Worm (Caenorhabditis elegans): Measurements from ENCODE around the gene srp-6.
"Not testable (repeated sequence)": the region's sequence is repeated elsewhere in the genome, so short reads cannot be mapped to it uniquely, and the experiment has no call there.

srp-6 gene

DNA sequence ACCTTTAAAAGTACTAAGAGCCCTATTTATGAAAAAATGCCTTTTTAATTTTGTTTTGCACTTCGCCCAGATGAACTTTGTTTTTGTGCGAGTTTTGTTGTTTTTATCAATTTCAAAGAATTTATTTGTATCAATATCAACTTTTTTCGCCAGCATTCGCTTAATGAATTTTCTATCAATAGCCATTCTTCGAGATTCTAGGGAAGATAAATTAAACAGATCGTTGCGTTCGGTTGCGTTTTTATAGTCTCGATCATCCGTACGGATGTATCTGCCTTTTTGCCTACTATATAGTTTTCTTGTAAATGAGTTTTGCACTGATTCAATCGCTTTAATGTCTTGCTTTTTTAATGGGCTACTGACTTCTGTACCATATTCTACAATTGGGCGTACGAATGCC, 40.4 kb downstream of the srp-6 start, which contains the start of gene nhr-147:
nhr-147 (plus strand) TSS at position 301 of the 400 bp plus-strand sequence.
- TF ChIP-seq T22C8.4 (GFP tag; IDR thresholded peaks at IDR 0.05); cog-1 (tag; optimal IDR thresholded peaks at IDR 0.05); ztf-29 (GFP tag; IDR thresholded peaks at IDR 0.05): not testable (repeated sequence)

DNA sequence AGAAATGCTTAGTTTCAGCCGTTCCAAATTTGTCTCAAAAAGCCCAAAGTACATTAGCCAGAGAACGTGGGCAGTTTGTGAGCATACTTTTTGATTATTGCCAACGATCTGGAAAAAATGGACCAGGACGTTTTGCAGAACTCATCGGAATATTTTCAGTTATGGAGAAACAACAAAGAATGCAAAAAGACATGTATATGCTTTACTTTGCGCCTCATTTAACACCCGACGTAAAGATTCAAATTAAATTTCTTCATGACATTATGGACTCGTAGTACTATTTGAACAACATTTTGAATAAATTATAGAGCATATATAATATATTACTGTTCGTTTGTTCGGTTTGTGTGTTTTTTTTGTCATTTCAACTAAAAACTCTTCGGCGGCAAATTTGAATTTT, 42.4 kb downstream of the srp-6 start, which contains the start of gene srh-244:
srh-244 (plus strand) TSS at position 301 of the 400 bp plus-strand sequence.
- TF ChIP-seq flt-1 (GFP tag; IDR thresholded peaks at IDR 0.05): no peak
- no peak for TF ChIP-seq ztf-23 (GFP tag; IDR thresholded peaks at IDR 0.05)
- TF ChIP-seq med-1 (GFP tag; optimal IDR thresholded peaks at IDR 0.05; ENCODE audit: insufficient read depth): no peak
- TF ChIP-seq cog-1 (tag; optimal IDR thresholded peaks at IDR 0.05): no peak
- no peak for TF ChIP-seq klf-2 (GFP tag; conservative IDR thresholded peaks at IDR 0.05)
- no peak for TF ChIP-seq tab-1 (GFP tag; IDR thresholded peaks at IDR 0.05)
- no peak for TF ChIP-seq T22C8.4 (GFP tag; IDR thresholded peaks at IDR 0.05)

DNA sequence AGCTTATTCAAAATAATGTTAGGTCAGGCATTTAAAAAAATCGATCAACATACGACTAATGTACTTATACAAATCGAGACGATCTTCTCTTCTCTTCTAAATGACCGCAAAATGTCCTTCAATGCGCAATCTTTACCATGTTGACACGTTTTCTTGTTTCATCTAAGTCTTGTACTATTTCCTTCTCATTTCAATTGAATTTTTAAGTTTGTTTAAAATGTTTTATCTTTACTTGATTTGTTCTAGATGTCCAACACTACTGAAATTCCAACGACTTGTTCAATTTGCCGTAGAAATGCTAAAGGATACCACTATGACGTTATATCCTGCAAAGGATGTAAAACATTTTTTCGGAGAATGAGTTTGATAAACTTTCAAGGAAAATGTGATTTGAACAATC, 44.0 kb downstream of the srp-6 start, which contains the start of the genes nhr-263 and nhr-148:
nhr-263 (minus strand) TSS at position 101 of the 400 bp plus-strand sequence.
nhr-148 (plus strand) TSS at position 215 of the 400 bp plus-strand sequence.
- no peak for TF ChIP-seq flt-1 (GFP tag; IDR thresholded peaks at IDR 0.05)
- no peak for TF ChIP-seq cog-1 (tag; optimal IDR thresholded peaks at IDR 0.05)
- no peak for TF ChIP-seq klf-2 (GFP tag; conservative IDR thresholded peaks at IDR 0.05)
- no peak for TF ChIP-seq ztf-29 (GFP tag; IDR thresholded peaks at IDR 0.05)
- no peak for TF ChIP-seq ztf-23 (GFP tag; IDR thresholded peaks at IDR 0.05)
- TF ChIP-seq tab-1 (GFP tag; IDR thresholded peaks at IDR 0.05): no peak
- no peak for TF ChIP-seq T22C8.4 (GFP tag; IDR thresholded peaks at IDR 0.05)
- no peak for TF ChIP-seq med-1 (GFP tag; optimal IDR thresholded peaks at IDR 0.05; ENCODE audit: insufficient read depth)
- TF ChIP-seq ref-1 (GFP tag; conservative IDR thresholded peaks at IDR 0.05): no peak

DNA sequence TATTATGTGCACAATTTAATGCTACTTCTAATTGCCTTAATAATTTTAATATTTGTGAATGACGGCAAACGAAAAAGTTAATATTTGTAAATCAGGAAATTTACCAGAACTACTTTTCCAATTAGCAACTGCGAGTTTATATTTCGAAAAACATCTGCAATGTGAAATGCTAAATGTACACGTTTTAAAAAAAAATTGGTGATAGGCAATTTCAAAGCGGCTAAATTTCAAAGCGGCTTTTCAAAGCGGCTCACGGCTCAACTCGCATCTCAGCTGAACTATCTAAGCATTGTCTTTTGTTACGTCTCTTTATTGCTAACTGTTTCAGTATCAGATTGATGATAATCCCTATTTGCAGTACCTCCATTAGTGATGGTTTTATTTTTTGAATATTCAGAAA, 46.1 kb downstream of the srp-6 start, which contains the start of gene srh-187:
srh-187 (minus strand) TSS at position 101 of the 400 bp plus-strand sequence.
- TF ChIP-seq med-1 (GFP tag; optimal IDR thresholded peaks at IDR 0.05; ENCODE audit: insufficient read depth) (no peak), ref-1 (GFP tag; conservative IDR thresholded peaks at IDR 0.05) (no peak), cog-1 (tag; optimal IDR thresholded peaks at IDR 0.05) (no peak), ztf-29 (GFP tag; IDR thresholded peaks at IDR 0.05) (no peak), tab-1 (GFP tag; IDR thresholded peaks at IDR 0.05) (no peak), ztf-23 (GFP tag; IDR thresholded peaks at IDR 0.05) (no peak), flt-1 (GFP tag; IDR thresholded peaks at IDR 0.05) (no peak), klf-2 (GFP tag; conservative IDR thresholded peaks at IDR 0.05) (no peak), T22C8.4 (GFP tag; IDR thresholded peaks at IDR 0.05) (no peak)

DNA sequence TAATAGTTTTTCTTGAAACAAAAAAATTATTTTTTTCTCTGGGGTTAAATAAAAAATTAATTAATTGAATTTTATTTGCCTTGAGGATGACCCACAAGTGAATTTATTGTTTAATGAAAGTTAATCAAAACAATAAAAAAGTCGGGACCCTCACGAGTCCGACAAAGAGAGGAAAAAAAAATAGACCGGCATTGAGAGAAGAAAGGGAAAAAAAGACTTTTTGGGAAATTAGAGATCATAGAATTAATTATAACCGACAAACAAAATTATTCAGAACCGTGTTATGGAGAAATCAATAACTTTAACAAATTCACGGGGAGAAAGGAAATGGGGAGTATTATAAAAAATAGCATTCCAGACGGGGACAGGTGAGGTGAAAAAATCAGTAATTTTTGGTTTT, 48.7 kb downstream of the srp-6 start, which contains the start of gene F10G2.7:
F10G2.7 (minus strand) TSS at position 101 of the 400 bp plus-strand sequence.
- not testable (repeated sequence) for TF ChIP-seq ztf-29 (GFP tag; IDR thresholded peaks at IDR 0.05); flt-1 (GFP tag; IDR thresholded peaks at IDR 0.05); ref-1 (GFP tag; conservative IDR thresholded peaks at IDR 0.05)
